Fruit fly (Drosophila melanogaster): ENCODE measurements around the gene CG42594.

The CG42594 gene

DNA sequence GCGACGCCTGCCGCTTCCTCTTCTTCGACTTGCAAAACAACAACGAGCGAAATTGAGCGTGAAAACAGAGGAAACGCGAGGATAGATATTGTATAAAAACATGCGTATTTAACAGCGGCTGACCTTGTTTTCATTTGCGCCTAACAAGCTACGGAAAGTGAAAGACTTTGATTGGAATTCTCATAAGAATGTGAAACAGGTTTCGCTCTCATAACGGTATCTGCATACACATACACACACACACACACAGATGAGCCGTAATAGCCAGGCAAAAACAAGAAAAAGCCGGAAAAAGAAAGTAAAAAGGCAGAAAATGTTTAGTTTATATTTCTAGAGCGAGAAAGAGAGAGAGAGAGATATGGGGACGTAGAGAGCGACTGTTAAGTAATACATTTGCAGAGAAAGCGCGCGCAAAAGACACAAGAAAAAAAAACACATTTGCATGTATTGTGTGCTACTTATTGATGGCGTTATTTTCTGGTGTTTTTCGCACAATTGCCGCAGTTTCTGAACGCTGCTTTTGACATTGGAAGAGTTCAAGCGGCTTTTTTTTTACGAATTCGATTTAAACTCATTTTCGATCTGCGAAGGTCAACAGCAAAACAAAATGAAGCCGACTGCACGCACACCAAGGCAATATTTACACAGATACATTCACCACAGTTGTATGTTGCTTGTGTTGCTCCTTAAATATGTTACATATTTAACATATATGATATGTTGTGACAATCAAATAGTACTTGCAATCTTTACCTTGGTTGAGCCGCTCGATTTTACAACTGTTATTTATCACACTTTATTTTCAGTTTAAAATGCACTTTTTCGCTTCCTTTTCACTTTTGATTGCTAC lies 96.8 kb downstream of the CG42594 start (continued):
- TF ChIP-seq sd (tag; optimal IDR thresholded peaks at IDR 0.05) (peak; percentile 62), ken (GFP tag; IDR thresholded peaks at IDR 0.05) (no peak), YL-1 (GFP tag; optimal IDR thresholded peaks at IDR 0.05) (peak; percentile 1), CG6689 (GFP tag; IDR thresholded peaks at IDR 0.05) (no peak), eve (GFP tag; optimal IDR thresholded peaks at IDR 0.05) (peak in 1 of 2 experiments; percentile 77), CG1602 (GFP tag; optimal IDR thresholded peaks at IDR 0.05) (no peak), bigmax (GFP tag; optimal IDR thresholded peaks at IDR 0.05) (no peak), Dip3 (GFP tag; optimal IDR thresholded peaks at IDR 0.05) (no peak), danr (GFP tag; IDR thresholded peaks at IDR 0.05) (no peak), sob (GFP tag; IDR thresholded peaks at IDR 0.05) (no peak), nom (GFP tag; optimal IDR thresholded peaks at IDR 0.05) (peak; percentile 1), CG3281 (GFP tag; optimal IDR thresholded peaks at IDR 0.05) (peak; percentile 22), Deaf1 (tag; optimal IDR thresholded peaks at IDR 0.05) (peak; percentile 2), Adf1 (GFP tag; IDR thresholded peaks at IDR 0.05) (peak; percentile 20; the same call in 1 of the 2 replicates), Med (GFP tag) (peak; percentile 19), abd-A (tag; optimal IDR thresholded peaks at IDR 0.05) (no peak), BtbVII (GFP tag; optimal IDR thresholded peaks at IDR 0.05) (no peak), CG12659 (GFP tag; optimal IDR thresholded peaks at IDR 0.05) (peak; percentile 25), MESR4 (GFP tag; optimal IDR thresholded peaks at IDR 0.05) (peak; percentile 53), CG34422 (GFP tag; IDR thresholded peaks at IDR 0.05) (peak; percentile 24; the same call in 1 of the 3 replicates), ftz-f1 (GFP tag; optimal IDR thresholded peaks at IDR 0.05) (peak; percentile 41), CG43689 (GFP tag; IDR thresholded peaks at IDR 0.05) (no peak), odd (GFP tag; optimal IDR thresholded peaks at IDR 0.05) (peak; percentile 21), phol (tag; optimal IDR thresholded peaks at IDR 0.05) (peak; percentile 16), CG18619 (GFP tag; optimal IDR thresholded peaks at IDR 0.05) (no peak), NK7.1 (GFP tag; optimal IDR thresholded peaks at IDR 0.05) (no peak), CG3995 (GFP tag; optimal IDR thresholded peaks at IDR 0.05) (peak; percentile 18)

DNA sequence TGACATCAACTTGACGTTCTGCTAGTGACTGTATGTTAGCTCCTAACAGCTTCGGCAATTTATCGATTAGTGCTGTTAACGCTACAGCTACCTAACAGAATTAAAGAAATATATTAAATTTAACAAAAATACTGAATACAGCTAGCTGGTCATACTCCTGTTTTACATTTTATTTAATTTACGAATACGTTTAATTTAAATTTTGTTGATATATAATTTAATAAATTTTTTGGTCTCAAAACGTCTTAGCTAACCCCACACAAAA lies 97.4 kb downstream of the CG42594 start, which contains the start of gene CG44774:
Gene CG44774 (minus strand): TSS at position 34 of the 265 bp plus-strand sequence.
- TF ChIP-seq CG9797 (GFP tag; optimal IDR thresholded peaks at IDR 0.05) (peak; percentile 22), pzg (GFP tag; optimal IDR thresholded peaks at IDR 0.05) (peak; percentile 37), Dll (GFP tag; IDR thresholded peaks at IDR 0.05; ENCODE audit: partially characterized antibody) (0 out of 4 replicates have a peak, but pooled peaks have one; percentile 7), unc-4 (GFP tag; IDR thresholded peaks at IDR 0.05; ENCODE audit: partially characterized antibody) (peak; percentile 42; the same call in 1 of the 2 replicates), row (GFP tag; IDR thresholded peaks at IDR 0.05) (peak; percentile 20; the same call in 1 of the 3 replicates), CG7963 (GFP tag; IDR thresholded peaks at IDR 0.05; ENCODE audit: partially characterized antibody) (no peak), Doc2 (GFP tag; IDR thresholded peaks at IDR 0.05) (no peak), Sry-δ (GFP tag; optimal IDR thresholded peaks at IDR 0.05) (peak; percentile 39), CG18599 (GFP tag; optimal IDR thresholded peaks at IDR 0.05) (no peak), nau (GFP tag; optimal IDR thresholded peaks at IDR 0.05) (no peak), toy (GFP tag; IDR thresholded peaks at IDR 0.05) (no peak), Scr (GFP tag; IDR thresholded peaks at IDR 0.05; ENCODE audit: partially characterized antibody) (0 out of 2 replicates have a peak, but pooled peaks have one; percentile 33), amos (GFP tag; IDR thresholded peaks at IDR 0.05; ENCODE audit: partially characterized antibody) (peak; percentile 42), bcd (GFP tag; optimal IDR thresholded peaks at IDR 0.05) (no peak), gfzf (GFP tag; optimal IDR thresholded peaks at IDR 0.05) (peak; percentile 34), CG30020 (tag; optimal IDR thresholded peaks at IDR 0.05) (peak; percentile 1), CG1024 (GFP tag; IDR thresholded peaks at IDR 0.05) (no peak), BEAF-32 (GFP tag; optimal IDR thresholded peaks at IDR 0.05) (peak; percentile 53), stwl (tag; optimal IDR thresholded peaks at IDR 0.05) (peak; percentile 18), tap (tag; optimal IDR thresholded peaks at IDR 0.05) (no peak), CG17186 (GFP tag; optimal IDR thresholded peaks at IDR 0.05) (peak; percentile 95), Bgb (GFP tag; IDR thresholded peaks at IDR 0.05; ENCODE audit: partially characterized antibody) (0 out of 2 replicates have a peak, but pooled peaks have one; percentile 27)

Measured in whole organism, embryonic.